Worm (Caenorhabditis elegans) whole organism, early embryonic: Measurements from ENCODE around the gene F56C3.10.

Experiments used
- ama-1 ChIP-seq: fragments of 150-350 bp; optimal IDR thresholded peaks from 2 replicates; lab custom pipeline; 2014
- ets-7 ChIP-seq: sonication (generic microtip); optimal IDR thresholded peaks from 2 replicates; lab custom pipeline; 2016; ENCODE audit warnings: missing genotype, missing genetic modification characterization, missing compliant biosample characterization
- flt-1 ChIP-seq: fragments of 200-800 bp; sonication (Bioruptor generic); IDR thresholded peaks from 2 replicates; pipeline ENCODE4 v1.3.6; 2022; ENCODE audit warnings: missing genetic modification characterization, missing compliant biosample characterization
- hmbx-1 ChIP-seq: sonication (generic microtip); optimal IDR thresholded peaks from 2 replicates; lab custom pipeline; 2016; ENCODE audit warnings: mild to moderate bottlenecking, missing genetic modification characterization, missing compliant biosample characterization
- hmg-4 ChIP-seq: fragments of 200-800 bp; sonication (Bioruptor generic); optimal IDR thresholded peaks from 2 replicates; lab custom pipeline; 2018; ENCODE audit warnings: mild to moderate bottlenecking, missing genetic modification characterization, missing compliant biosample characterization
- hnd-1 ChIP-seq: sonication (generic microtip); optimal IDR thresholded peaks from 2 replicates; lab custom pipeline; 2016; ENCODE audit warnings: missing genetic modification characterization, missing compliant biosample characterization
- tbx-11 ChIP-seq: fragments of 200-800 bp; sonication (Bioruptor generic); IDR thresholded peaks from 2 replicates; pipeline ENCODE4 v1.3.6; 2022; ENCODE audit warnings: missing genetic modification characterization, missing compliant biosample characterization
- tbx-37 ChIP-seq: fragments of 200-800 bp; sonication (Bioruptor generic); conservative IDR thresholded peaks from 2 replicates; pipeline ENCODE4 v1.3.6; 2022; ENCODE audit warnings: missing genetic modification reagents, missing genetic modification characterization, missing compliant biosample characterization
- tra-4 ChIP-seq: sonication (generic microtip); optimal IDR thresholded peaks from 2 replicates; lab custom pipeline; 2017; ENCODE audit warnings: missing genetic modification characterization, missing compliant biosample characterization

DNA sequence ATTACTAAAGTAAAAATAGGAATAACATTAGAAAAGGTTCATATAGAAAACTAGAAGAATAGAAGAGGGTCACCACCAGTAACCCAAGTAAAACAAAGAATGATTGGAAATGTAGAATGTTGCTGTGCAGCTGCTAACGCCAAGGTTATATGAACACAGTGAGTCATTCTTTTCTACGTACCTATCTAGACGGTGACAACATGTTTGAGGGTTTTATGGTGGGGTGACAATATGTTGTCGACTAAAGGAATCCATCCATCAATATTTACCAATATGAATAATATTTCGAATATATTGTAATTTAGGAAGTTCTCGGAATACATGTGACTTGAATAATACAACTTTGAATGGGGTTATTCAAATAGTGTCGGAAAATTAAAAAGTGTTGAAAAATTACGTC lies 19.8 kb upstream of the F56C3.10 start, which contains the start of gene ZK402.5:
- TF ChIP-seq flt-1 (GFP tag; lab: Robert Waterston, UW) (no peak), tbx-11 (no peak), hmg-4 (GFP tag; lab: Kevin White, UChicago) (no peak), hnd-1 (tag; lab: Kevin White, UChicago) (no peak), ets-7 (no peak), tra-4 (tag; lab: Kevin White, UChicago) (no peak), tbx-37 (no peak), ama-1 (lab: Kevin White, UChicago) (no peak), hmbx-1 (tag; lab: Kevin White, UChicago) (no peak)
